Fruit fly (Drosophila melanogaster): Measurements from ENCODE around the gene mRpL1.

dm6 chr3R:8305110-8305509 is 3.9 kb downstream of the mRpL1 start, which contains the start of gene Sgt1:
- TF ChIP-seq tup (GFP tag; optimal IDR thresholded peaks at IDR 0.05) (no peak), CG8924 (tag; optimal IDR thresholded peaks at IDR 0.05) (peak; percentile 7), CG13296 (GFP tag; optimal IDR thresholded peaks at IDR 0.05) (no peak), ewg (GFP tag; optimal IDR thresholded peaks at IDR 0.05) (no peak), CG13424 (tag; optimal IDR thresholded peaks at IDR 0.05) (peak; percentile 4), gsb (GFP tag; IDR thresholded peaks at IDR 0.05) (no peak)
